Worm (Caenorhabditis elegans): ENCODE measurements around the gene srh-85.

The srh-85 gene

DNA sequence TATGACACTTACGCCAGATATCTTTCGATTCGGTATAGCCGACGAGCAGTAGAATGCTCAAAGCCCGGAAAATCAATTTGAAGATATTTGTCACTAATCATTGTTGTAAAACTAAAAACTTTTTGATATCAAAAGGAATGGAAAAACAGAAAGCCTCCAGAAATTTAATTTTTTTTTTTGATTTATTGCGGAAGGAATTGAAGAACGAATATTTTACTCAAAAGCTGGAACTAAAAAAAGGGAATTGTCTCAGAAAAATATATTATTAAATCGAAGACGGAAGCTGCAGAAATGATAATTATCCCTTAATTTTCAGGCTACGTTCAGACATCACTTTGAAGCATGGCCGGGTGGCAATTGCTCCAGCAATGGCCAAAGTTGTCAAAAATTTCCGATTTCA is 43.4 kb downstream of the srh-85 start, which contains the start of gene srw-137:
srw-137 (minus strand) TSS at position 101 of the 400 bp plus-strand sequence.
- TF ChIP-seq mls-2 (tag; optimal IDR thresholded peaks at IDR 0.05) (no peak), flh-1 (GFP tag; optimal IDR thresholded peaks at IDR 0.05) (no peak)

DNA sequence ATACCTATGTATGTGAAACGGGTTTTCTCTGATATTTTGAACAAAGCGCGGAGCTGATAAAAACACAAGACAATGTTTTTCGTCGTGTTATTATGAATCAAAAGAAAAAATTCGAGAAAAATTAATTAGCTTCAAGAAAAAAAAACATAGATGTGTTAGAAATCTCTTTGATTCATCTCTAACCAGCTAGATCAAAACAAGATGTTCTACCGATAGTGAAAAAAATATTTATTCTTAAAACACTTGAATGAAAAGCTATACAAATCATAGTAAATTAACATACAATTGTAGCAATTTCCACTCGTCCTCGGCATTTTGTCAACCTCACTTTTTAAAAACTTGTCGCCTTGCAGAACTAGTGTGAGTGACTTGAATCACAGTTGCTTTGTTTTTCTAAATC is 45.1 kb downstream of the srh-85 start:
- TF ChIP-seq ztf-11 (tag; optimal IDR thresholded peaks at IDR 0.05) (no peak), drap-1 (GFP tag; optimal IDR thresholded peaks at IDR 0.05) (no peak), unc-120 (tag; optimal IDR thresholded peaks at IDR 0.05; ENCODE audit: poor library complexity, severe bottlenecking) (no peak)

DNA sequence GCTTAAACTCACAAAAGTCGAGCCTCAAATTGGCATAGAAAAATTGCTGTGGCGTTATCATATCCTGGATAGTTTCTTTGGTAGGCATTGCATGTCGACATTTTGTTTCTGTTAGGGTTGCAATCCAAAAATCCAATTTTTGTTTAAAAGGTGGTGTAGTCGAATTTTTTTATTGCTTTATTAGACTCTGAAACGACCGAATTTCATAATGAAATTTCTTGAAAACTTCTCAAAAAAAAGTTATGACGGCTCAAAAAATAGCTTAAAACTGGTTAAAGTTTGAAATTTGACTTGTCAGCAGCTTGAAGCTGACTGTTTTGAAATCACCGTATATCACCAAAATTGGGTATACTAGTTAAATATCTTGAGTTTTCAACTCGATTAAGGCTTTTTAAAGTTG is 45.9 kb downstream of the srh-85 start, which contains the start of gene srw-143:
srw-143 (minus strand) TSS at position 101 of the 400 bp plus-strand sequence.
- no peak for TF ChIP-seq ces-1 (GFP tag; optimal IDR thresholded peaks at IDR 0.05)
- TF ChIP-seq nhr-2 (tag; optimal IDR thresholded peaks at IDR 0.05), result no peak
- TF ChIP-seq mls-2 (tag; optimal IDR thresholded peaks at IDR 0.05), result no peak
- no peak for TF ChIP-seq unc-120 (tag; optimal IDR thresholded peaks at IDR 0.05; ENCODE audit: poor library complexity, severe bottlenecking)
- no peak for TF ChIP-seq unc-62 (GFP tag; optimal IDR thresholded peaks at IDR 0.05)
- TF ChIP-seq lin-13 (tag; optimal IDR thresholded peaks at IDR 0.05), result no peak
- no peak for TF ChIP-seq unc-39 (tag; optimal IDR thresholded peaks at IDR 0.05)
- TF ChIP-seq ham-2 (GFP tag; optimal IDR thresholded peaks at IDR 0.05), result no peak
- no peak for TF ChIP-seq mep-1 (tag; optimal IDR thresholded peaks at IDR 0.05)

DNA sequence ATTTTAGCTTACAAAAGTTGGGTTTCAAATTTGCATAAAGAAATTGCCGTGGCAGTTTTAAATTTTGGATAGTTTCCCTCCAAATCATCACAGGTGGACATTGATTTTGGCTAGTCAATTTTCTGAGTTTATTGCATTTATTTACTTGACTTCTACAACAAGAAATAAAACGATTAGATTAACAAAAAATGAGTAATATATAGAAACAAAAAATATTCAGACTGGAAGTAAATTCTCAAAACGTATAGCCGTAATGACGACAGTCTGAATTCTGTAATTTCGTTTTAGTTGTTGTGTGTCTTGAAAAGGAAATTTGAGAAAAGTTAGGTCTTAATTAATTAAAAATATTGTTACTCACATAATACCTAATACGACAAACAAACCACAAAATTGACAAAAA is 48.8 kb downstream of the srh-85 start, which contains the start of gene srw-141:
srw-141 (minus strand) TSS at position 101 of the 400 bp plus-strand sequence.
- TF ChIP-seq tbx-8 (GFP tag; optimal IDR thresholded peaks at IDR 0.05) (no peak), lin-13 (tag; optimal IDR thresholded peaks at IDR 0.05) (no peak), nhr-76 (tag; optimal IDR thresholded peaks at IDR 0.05) (no peak), unc-120 (tag; optimal IDR thresholded peaks at IDR 0.05; ENCODE audit: poor library complexity, severe bottlenecking) (no peak), ceh-43 (GFP tag; optimal IDR thresholded peaks at IDR 0.05) (no peak), nhr-12 (tag; optimal IDR thresholded peaks at IDR 0.05) (no peak), bed-3 (GFP tag; optimal IDR thresholded peaks at IDR 0.05) (no peak), unc-62 (GFP tag; optimal IDR thresholded peaks at IDR 0.05) (no peak), ceh-39 (tag; optimal IDR thresholded peaks at IDR 0.05) (no peak), snpc-4 (tag; optimal IDR thresholded peaks at IDR 0.05) (no peak), mls-2 (tag; optimal IDR thresholded peaks at IDR 0.05) (no peak), ham-2 (GFP tag; optimal IDR thresholded peaks at IDR 0.05) (no peak), sptf-1 (tag; optimal IDR thresholded peaks at IDR 0.05) (no peak), nhr-28 (tag; optimal IDR thresholded peaks at IDR 0.05) (no peak), flh-1 (GFP tag; optimal IDR thresholded peaks at IDR 0.05) (no peak), M03D4.4 (tag; optimal IDR thresholded peaks at IDR 0.05) (no peak), ceh-83 (GFP tag; optimal IDR thresholded peaks at IDR 0.05) (no peak), cnd-1 (tag; optimal IDR thresholded peaks at IDR 0.05) (no peak), ces-1 (GFP tag; optimal IDR thresholded peaks at IDR 0.05) (no peak), unc-39 (tag; optimal IDR thresholded peaks at IDR 0.05) (no peak)
